Fruit fly (Drosophila melanogaster) whole organism, wandering third instar larva: ENCODE data around the gene mthl5.

Experiments
- Dfd ChIP-seq: fragments of >200 bp; optimal IDR thresholded peaks from 2 replicates; lab custom pipeline; 2017; ENCODE audit warnings: missing biosample characterization, missing genetic modification characterization
- Dif ChIP-seq: fragments of 200-275, 200-300 bp; sonication (Bioruptor generic); optimal IDR thresholded peaks from 2 replicates; lab custom pipeline; 2018; ENCODE audit warnings: missing biosample characterization, missing genetic modification characterization; ENCODE audit not compliant: partially characterized antibody
- Hnf4 ChIP-seq: fragments of 200-800 bp; sonication (Bioruptor generic); optimal IDR thresholded peaks from 2 replicates; lab custom pipeline; 2016; ENCODE audit warnings: missing biosample characterization, mild to moderate bottlenecking, missing genetic modification characterization
- Jra ChIP-seq: sonication (Bioruptor generic); optimal IDR thresholded peaks from 2 replicates; lab custom pipeline; 2016; ENCODE audit warnings: missing biosample characterization, missing genetic modification characterization
- Mio ChIP-seq: sonication (Bioruptor generic); optimal IDR thresholded peaks from 2 replicates; lab custom pipeline; 2016; ENCODE audit warnings: missing biosample characterization, missing genetic modification characterization
- Sp1 ChIP-seq: fragments of 200-800 bp; sonication (Bioruptor generic); optimal IDR thresholded peaks from 3 replicates; lab custom pipeline; 2019; ENCODE audit warnings: missing biosample characterization, mild to moderate bottlenecking, missing genetic modification characterization, moderate library complexity
- brk ChIP-seq: fragments of 200-800 bp; sonication (Bioruptor generic); optimal IDR thresholded peaks from 2 replicates; lab custom pipeline; 2016; ENCODE audit warnings: missing biosample characterization, mild to moderate bottlenecking, missing genetic modification characterization
- dl ChIP-seq, 2 experiments: fragments of 175-275, 200-275 bp in 1 of 2; fragments of 200-275 bp in 1 of 2; sonication (Bioruptor generic); optimal IDR thresholded peaks; lab custom pipeline; 2018; ENCODE audit warnings: mild to moderate bottlenecking in 2 of 2, missing biosample characterization in 2 of 2, missing genetic modification characterization in 2 of 2, moderate library complexity in 2 of 2; ENCODE audit not compliant: partially characterized antibody in 2 of 2, insufficient read depth in 1 of 2
- dmrt93B ChIP-seq: fragments of 200-800 bp; sonication (Bioruptor generic); optimal IDR thresholded peaks from 2 replicates; lab custom pipeline; 2018; ENCODE audit warnings: missing biosample characterization, mild to moderate bottlenecking, missing genetic modification characterization
- dsf ChIP-seq: sonication (Bioruptor generic); optimal IDR thresholded peaks from 2 replicates; lab custom pipeline; 2016; ENCODE audit warnings: missing biosample characterization, missing genetic modification characterization, borderline replicate concordance
- ey ChIP-seq: fragments of 200-800 bp; sonication (Bioruptor generic); optimal IDR thresholded peaks from 2 replicates; lab custom pipeline; 2016; ENCODE audit warnings: missing biosample characterization, missing genetic modification characterization
- foxo ChIP-seq, 2 experiments: fragments of 200-800 bp; sonication (Bioruptor generic); optimal IDR thresholded peaks; 2 replicates in 1 of 2; 3 replicates in 1 of 2; lab custom pipeline; 2016 to 2017; ENCODE audit warnings: missing biosample characterization in 2 of 2, missing genetic modification characterization in 2 of 2
- fru ChIP-seq: fragments of 200-800 bp; sonication (Bioruptor generic); optimal IDR thresholded peaks from 3 replicates; lab custom pipeline; 2016; ENCODE audit warnings: missing biosample characterization, mild to moderate bottlenecking, missing genetic modification characterization
- jim ChIP-seq: fragments of 175-275, 200-325 bp; sonication (Bioruptor generic); optimal IDR thresholded peaks from 2 replicates; lab custom pipeline; 2016; ENCODE audit warnings: missing biosample characterization, mild to moderate bottlenecking, missing genetic modification characterization
- lola ChIP-seq: fragments of >200 bp; optimal IDR thresholded peaks from 2 replicates; lab custom pipeline; 2017; ENCODE audit warnings: missing biosample characterization, missing genetic modification characterization
- psq ChIP-seq: fragments of 200-800 bp; sonication (Bioruptor generic); optimal IDR thresholded peaks from 3 replicates; lab custom pipeline; 2017; ENCODE audit warnings: missing biosample characterization, mild to moderate bottlenecking, missing genetic modification characterization, moderate library complexity
- rgr ChIP-seq: fragments of 200-800 bp; sonication (Bioruptor generic); optimal IDR thresholded peaks from 3 replicates; lab custom pipeline; 2016; ENCODE audit warnings: missing biosample characterization, mild to moderate bottlenecking, missing genetic modification characterization
- sage ChIP-seq: fragments of 200-800 bp; sonication (Bioruptor generic); optimal IDR thresholded peaks from 2 replicates; lab custom pipeline; 2016; ENCODE audit warnings: missing biosample characterization, mild to moderate bottlenecking, missing genetic modification characterization
- usp ChIP-seq: fragments of >200 bp; optimal IDR thresholded peaks from 2 replicates; lab custom pipeline; 2017; ENCODE audit warnings: missing biosample characterization, missing genetic modification characterization

Gene mthl5

dm6 chr3R:11847379-11847778 lies 39.6 kb downstream of the mthl5 start:
- TF ChIP-seq Hnf4 (GFP tag; lab: Kevin White, UChicago) (no peak), dsf (no peak), Mio (GFP tag; lab: Kevin White, UChicago) (no peak), lola (no peak), Sp1 (GFP tag; lab: Kevin White, UChicago) (no peak), foxo (GFP tag; optimal IDR thresholded peaks at IDR 0.05; lab: Kevin White, UChicago) (no peak), usp (GFP tag; lab: Kevin White, UChicago) (no peak), rgr (GFP tag; lab: Kevin White, UChicago) (no peak), dl (GFP tag; optimal IDR thresholded peaks at IDR 0.05; lab: Kevin White, UChicago; ENCODE audit: insufficient read depth in 1 of 2, partially characterized antibody in 2 of 2) (no peak), Dfd (GFP tag; lab: Kevin White, UChicago) (no peak), Dif (GFP tag; lab: Kevin White, UChicago) (no peak), brk (GFP tag; lab: Kevin White, UChicago) (no peak), ey (GFP tag; lab: Kevin White, UChicago) (no peak), fru (GFP tag; lab: Kevin White, UChicago) (no peak), dmrt93B (no peak), jim (GFP tag; lab: Kevin White, UChicago) (no peak), Jra (GFP tag; lab: Kevin White, UChicago) (no peak), sage (GFP tag; lab: Kevin White, UChicago) (no peak), psq (GFP tag; lab: Kevin White, UChicago) (no peak)
